Fruit fly (Drosophila melanogaster) whole organism, embryonic: ENCODE measurements around the gene CG7430.

Experiments
- Ada2b ChIP-seq: fragments of 200-800 bp; sonication (Bioruptor generic); IDR thresholded peaks from 2 replicates; pipeline ENCODE4 v1.3.6; 2022; ENCODE audit warnings: missing biosample characterization, missing genetic modification characterization
- Atf-2 ChIP-seq: fragments of 200-800 bp; sonication (Bioruptor generic); optimal IDR thresholded peaks from 2 replicates; lab custom pipeline; 2016; ENCODE audit warnings: missing biosample characterization, missing genetic modification characterization
- CG10366 ChIP-seq: fragments of 200-800 bp; sonication (Bioruptor generic); IDR thresholded peaks from 2 replicates; pipeline ENCODE4 v1.3.6; 2022; ENCODE audit warnings: missing biosample characterization, missing genetic modification characterization
- CG12104 ChIP-seq: fragments of 200-800 bp; sonication (Bioruptor generic); optimal IDR thresholded peaks from 3 replicates; lab custom pipeline; 2016; ENCODE audit warnings: missing biosample characterization, missing genetic modification characterization
- CG12219 ChIP-seq: fragments of 200-800 bp; sonication (Bioruptor generic); optimal IDR thresholded peaks from 3 replicates; lab custom pipeline; 2018; ENCODE audit warnings: missing biosample characterization, mild to moderate bottlenecking, missing genetic modification characterization
- CG12299 ChIP-seq: fragments of 200-800 bp; sonication (Bioruptor generic); optimal IDR thresholded peaks from 2 replicates; lab custom pipeline; 2018; ENCODE audit warnings: missing biosample characterization, mild to moderate bottlenecking, missing genetic modification characterization
- CG13624 ChIP-seq: fragments of 200-800 bp; sonication (Bioruptor generic); optimal IDR thresholded peaks from 2 replicates; lab custom pipeline; 2016; ENCODE audit warnings: missing biosample characterization, missing genetic modification characterization
- CG16815 ChIP-seq: fragments of 200-800 bp; sonication (Bioruptor generic); optimal IDR thresholded peaks from 3 replicates; lab custom pipeline; 2017; ENCODE audit warnings: missing biosample characterization, mild to moderate bottlenecking, missing genetic modification characterization
- CG17802 ChIP-seq: fragments of 200-800 bp; sonication (Bioruptor generic); optimal IDR thresholded peaks from 2 replicates; lab custom pipeline; 2018; ENCODE audit warnings: missing biosample characterization, mild to moderate bottlenecking, missing genetic modification characterization, moderate library complexity
- CG17912 ChIP-seq: fragments of 200-800 bp; sonication (Bioruptor generic); optimal IDR thresholded peaks from 2 replicates; lab custom pipeline; 2018; ENCODE audit warnings: missing biosample characterization, mild to moderate bottlenecking, missing genetic modification characterization
- CG1792 ChIP-seq: fragments of 200-800 bp; sonication (Bioruptor generic); optimal IDR thresholded peaks from 2 replicates; lab custom pipeline; 2016; ENCODE audit warnings: missing biosample characterization, missing genetic modification characterization
- CG18476 ChIP-seq: fragments of 200-800 bp; sonication (Bioruptor generic); optimal IDR thresholded peaks from 2 replicates; lab custom pipeline; 2016; ENCODE audit warnings: missing biosample characterization, mild to moderate bottlenecking, missing genetic modification characterization
- CG18599 ChIP-seq: fragments of 200-800 bp; sonication (Bioruptor generic); optimal IDR thresholded peaks from 3 replicates; lab custom pipeline; 2017; ENCODE audit warnings: missing biosample characterization, missing genetic modification characterization, mild to moderate bottlenecking, moderate library complexity, missing genetic modification reagents
- CG2116 ChIP-seq: fragments of 200-800 bp; sonication (Bioruptor generic); optimal IDR thresholded peaks from 3 replicates; lab custom pipeline; 2018; ENCODE audit warnings: missing biosample characterization, mild to moderate bottlenecking, missing genetic modification characterization
- CG30020 ChIP-seq: fragments of 200-800 bp; optimal IDR thresholded peaks from 2 replicates; lab custom pipeline; 2019; ENCODE audit warnings: missing biosample characterization, mild to moderate bottlenecking, missing genetic modification characterization, moderate library complexity
- CG3065 ChIP-seq: fragments of 200-800 bp; sonication (Bioruptor generic); optimal IDR thresholded peaks from 2 replicates; lab custom pipeline; 2016; ENCODE audit warnings: missing biosample characterization, missing genetic modification characterization
- CG3995 ChIP-seq: fragments of 200-800 bp; sonication (Bioruptor generic); optimal IDR thresholded peaks from 3 replicates; lab custom pipeline; 2016; ENCODE audit warnings: missing biosample characterization, missing genetic modification characterization
- CG4404 ChIP-seq: fragments of 200-800 bp; sonication (Bioruptor generic); IDR thresholded peaks from 2 replicates; pipeline ENCODE4 v1.3.6; 2022; ENCODE audit warnings: missing biosample characterization, missing genetic modification characterization
- CG9215 ChIP-seq: fragments of 200-800 bp; sonication (Bioruptor generic); IDR thresholded peaks from 2 replicates; pipeline ENCODE4 v1.3.6; 2022; ENCODE audit warnings: missing biosample characterization, missing genetic modification characterization
- D19A ChIP-seq: fragments of 200-800 bp; optimal IDR thresholded peaks from 3 replicates; lab custom pipeline; 2019; ENCODE audit warnings: missing biosample characterization, mild to moderate bottlenecking, missing genetic modification characterization, moderate library complexity
- Doc3 ChIP-seq: fragments of 200-800 bp; sonication (Bioruptor generic); IDR thresholded peaks from 3 replicates; pipeline ENCODE4 v1.3.6; 2022; ENCODE audit warnings: missing biosample characterization, missing genetic modification characterization; ENCODE audit not compliant: partially characterized antibody
- Ets65A ChIP-seq: fragments of 200-800 bp; sonication (Bioruptor generic); peaks from one replicate; lab custom pipeline; 2016; ENCODE audit warnings: missing biosample characterization, missing genetic modification characterization
- Fer2 ChIP-seq: fragments of 200-800 bp; sonication (Bioruptor generic); optimal IDR thresholded peaks from 2 replicates; lab custom pipeline; 2018; ENCODE audit warnings: missing biosample characterization, mild to moderate bottlenecking, missing genetic modification characterization, moderate library complexity
- Fer3 ChIP-seq: fragments of 200-800 bp; sonication (Bioruptor generic); optimal IDR thresholded peaks from 2 replicates; lab custom pipeline; 2018; ENCODE audit warnings: missing biosample characterization, mild to moderate bottlenecking, missing genetic modification characterization, moderate library complexity
- H2.0 ChIP-seq: fragments of 200-800 bp; sonication (Bioruptor generic); IDR thresholded peaks from 2 replicates; pipeline ENCODE4 v1.3.6; 2022; ENCODE audit warnings: missing biosample characterization, missing genetic modification characterization
- HmgZ ChIP-seq: fragments of 200-800 bp; sonication (Bioruptor generic); optimal IDR thresholded peaks from 2 replicates; lab custom pipeline; 2018; ENCODE audit warnings: missing biosample characterization, mild to moderate bottlenecking, missing genetic modification characterization
- Lhr ChIP-seq: fragments of 200-800 bp; sonication (Bioruptor generic); optimal IDR thresholded peaks from 3 replicates; lab custom pipeline; 2017; ENCODE audit warnings: mild to moderate bottlenecking, missing biosample characterization, missing genetic modification reagents, missing genetic modification characterization
- ash1 ChIP-seq: fragments of 200-800 bp; sonication (Bioruptor generic); optimal IDR thresholded peaks from 2 replicates; lab custom pipeline; 2018; ENCODE audit warnings: missing biosample characterization, mild to moderate bottlenecking, missing genetic modification characterization
- ato ChIP-seq: fragments of 200-800 bp; sonication (Bioruptor generic); IDR thresholded peaks from 2 replicates; pipeline ENCODE4 v1.3.6; 2022; ENCODE audit warnings: missing biosample characterization, missing genetic modification characterization; ENCODE audit not compliant: partially characterized antibody
- croc ChIP-seq: fragments of 200-800 bp; sonication (Bioruptor generic); conservative IDR thresholded peaks from 3 replicates; pipeline ENCODE4 v1.3.6; 2022; ENCODE audit warnings: missing biosample characterization, missing genetic modification characterization
- crp ChIP-seq, 2 experiments: fragments of 200-800 bp; sonication (Bioruptor generic); optimal IDR thresholded peaks; 2 replicates in 1 of 2; 3 replicates in 1 of 2; lab custom pipeline; 2017; ENCODE audit warnings: missing biosample characterization in 2 of 2, missing genetic modification characterization in 2 of 2, mild to moderate bottlenecking in 1 of 2, moderate library complexity in 1 of 2
- danr ChIP-seq: fragments of 200-800 bp; sonication (Bioruptor generic); IDR thresholded peaks from 2 replicates; pipeline ENCODE4 v1.3.6; 2022; ENCODE audit warnings: missing biosample characterization, missing genetic modification characterization
- dm ChIP-seq: fragments of 200-800 bp; sonication (Bioruptor generic); optimal IDR thresholded peaks from 3 replicates; lab custom pipeline; 2016; ENCODE audit warnings: missing biosample characterization, missing genetic modification characterization
- gce ChIP-seq: fragments of 200-800 bp; sonication (Bioruptor generic); IDR thresholded peaks from 3 replicates; pipeline ENCODE4 v1.3.6; 2022; ENCODE audit warnings: missing biosample characterization, missing genetic modification characterization
- gcm2 ChIP-seq: fragments of 200-800 bp; sonication (Bioruptor generic); optimal IDR thresholded peaks from 2 replicates; lab custom pipeline; 2016; ENCODE audit warnings: missing biosample characterization, missing genetic modification characterization
- gt ChIP-seq: fragments of 200-800 bp; sonication (Bioruptor generic); IDR thresholded peaks from 2 replicates; pipeline ENCODE4 v1.3.6; 2022; ENCODE audit warnings: missing biosample characterization, missing genetic modification characterization
- ham ChIP-seq: fragments of 200-800 bp; sonication (Bioruptor generic); IDR thresholded peaks from 2 replicates; pipeline ENCODE4 v1.3.6; 2022; ENCODE audit warnings: missing biosample characterization, missing genetic modification characterization
- ind ChIP-seq: fragments of 200-800 bp; sonication (Bioruptor generic); optimal IDR thresholded peaks from 3 replicates; lab custom pipeline; 2016; ENCODE audit warnings: missing biosample characterization, missing genetic modification characterization
- knrl ChIP-seq: fragments of 200-800 bp; sonication (Bioruptor generic); IDR thresholded peaks from 3 replicates; pipeline ENCODE4 v1.3.6; 2022; ENCODE audit warnings: missing biosample characterization, missing genetic modification characterization; ENCODE audit not compliant: partially characterized antibody
- lov ChIP-seq, 2 experiments: fragments of 200-800 bp in 1 of 2; fragments of >200 bp in 1 of 2; sonication (Bioruptor generic) in 1 of 2; IDR thresholded peaks in 1 of 2; optimal IDR thresholded peaks in 1 of 2; 2 replicates in 1 of 2; 3 replicates in 1 of 2; pipeline versions ENCODE4 v1.3.6 to Lab custom; 2017 to 2022; ENCODE audit warnings: missing biosample characterization in 1 of 2, missing genetic modification characterization in 1 of 2
- nmo ChIP-seq: fragments of 200-800 bp; sonication (Bioruptor generic); optimal IDR thresholded peaks from 2 replicates; lab custom pipeline; 2018; ENCODE audit warnings: missing biosample characterization, mild to moderate bottlenecking, missing genetic modification characterization, moderate library complexity
- odd ChIP-seq: fragments of 200-800 bp; sonication (Bioruptor generic); optimal IDR thresholded peaks from 2 replicates; lab custom pipeline; 2017; ENCODE audit warnings: missing biosample characterization, mild to moderate bottlenecking, missing genetic modification characterization
- prd ChIP-seq, 3 experiments: fragments of >200 bp in 2 of 3; fragments of 200-800 bp in 1 of 3; sonication (Bioruptor generic) in 1 of 3; optimal IDR thresholded peaks in 2 of 3; IDR thresholded peaks in 1 of 3; 2 replicates in 2 of 3; 3 replicates in 1 of 3; pipeline versions ENCODE4 v1.3.6 to Lab custom; 2017 to 2022; ENCODE audit warnings: missing biosample characterization in 1 of 3, missing genetic modification characterization in 1 of 3
- salm ChIP-seq: fragments of 200-800 bp; sonication (Bioruptor generic); optimal IDR thresholded peaks from 2 replicates; lab custom pipeline; 2018; ENCODE audit warnings: missing biosample characterization, mild to moderate bottlenecking, missing genetic modification characterization
- sens ChIP-seq: fragments of 200-800 bp; sonication (Bioruptor generic); peaks from one replicate; lab custom pipeline; 2016; ENCODE audit warnings: missing biosample characterization, missing genetic modification characterization
- seq ChIP-seq: fragments of 200-800 bp; sonication (Bioruptor generic); IDR thresholded peaks from 2 replicates; pipeline ENCODE4 v1.3.6; 2022; ENCODE audit warnings: missing biosample characterization, missing genetic modification characterization
- slou ChIP-seq: fragments of 200-800 bp; sonication (Bioruptor generic); optimal IDR thresholded peaks from 3 replicates; lab custom pipeline; 2016; ENCODE audit warnings: missing biosample characterization, missing genetic modification characterization
- tx ChIP-seq: fragments of 200-800 bp; sonication (Bioruptor generic); optimal IDR thresholded peaks from 2 replicates; lab custom pipeline; 2016; ENCODE audit warnings: missing biosample characterization, missing genetic modification characterization
- unpg ChIP-seq: fragments of 200-800 bp; sonication (Bioruptor generic); optimal IDR thresholded peaks from 3 replicates; lab custom pipeline; 2018; ENCODE audit warnings: missing biosample characterization, mild to moderate bottlenecking, missing genetic modification characterization, moderate library complexity
- wdn ChIP-seq: fragments of 200-800 bp; sonication (Bioruptor generic); IDR thresholded peaks from 2 replicates; pipeline ENCODE4 v1.3.6; 2022; ENCODE audit warnings: missing biosample characterization, missing genetic modification characterization
- zf30C ChIP-seq: fragments of 200-800 bp; sonication (Bioruptor generic); optimal IDR thresholded peaks from 3 replicates; lab custom pipeline; 2018; ENCODE audit warnings: missing biosample characterization, mild to moderate bottlenecking, missing genetic modification characterization

CG7430 gene

dm6 chr3L:17846982-17847355, 253 bp downstream of the CG7430 start (continued):
- TF ChIP-seq Doc3 (GFP tag; lab: Robert Waterston, UW) (peak; percentile 62; the same call in 2 of the 3 replicates), CG1792 (GFP tag; lab: Kevin White, UChicago) (no peak), croc (GFP tag; lab: Robert Waterston, UW) (no peak), zf30C (GFP tag; lab: Kevin White, UChicago) (no peak), CG4404 (no peak), Ets65A (no peak), H2.0 (no peak), crp (GFP tag; optimal IDR thresholded peaks at IDR 0.05; lab: Kevin White, UChicago) (peak in 1 of 2 experiments; percentile 25), prd (optimal IDR thresholded peaks at IDR 0.05; lab: Kevin White, UChicago) (no peak), prd (GFP tag; IDR thresholded peaks at IDR 0.05; lab: Robert Waterston, UW) (no peak), CG3065 (GFP tag; lab: Kevin White, UChicago) (no peak), CG10366 (GFP tag; lab: Robert Waterston, UW) (no peak), CG17802 (no peak), CG12219 (GFP tag; lab: Kevin White, UChicago) (no peak), D19A (tag; lab: Kevin White, UChicago) (no peak), ham (GFP tag; lab: Robert Waterston, UW) (no peak), knrl (GFP tag; lab: Robert Waterston, UW) (peak; percentile 61; the same call in 2 of the 3 replicates), seq (GFP tag; lab: Robert Waterston, UW) (no peak), CG12104 (GFP tag; lab: Kevin White, UChicago) (no peak), unpg (GFP tag; lab: Kevin White, UChicago) (no peak), danr (GFP tag; lab: Robert Waterston, UW) (no peak), CG9215 (no peak; the same call in 1 of the 2 replicates), Fer3 (tag; lab: Kevin White, UChicago) (no peak), wdn (GFP tag; lab: Robert Waterston, UW) (0 out of 2 replicates have a peak, but pooled peaks have one; percentile 8), HmgZ (tag; lab: Kevin White, UChicago) (peak; percentile 15), ash1 (GFP tag; lab: Kevin White, UChicago) (no peak), slou (GFP tag; lab: Kevin White, UChicago) (no peak), gce (GFP tag; lab: Robert Waterston, UW) (no peak), CG18599 (GFP tag; lab: Kevin White, UChicago) (no peak), odd (GFP tag; lab: Kevin White, UChicago) (no peak), CG17912 (no peak), Ada2b (GFP tag; lab: Robert Waterston, UW) (no peak), ind (GFP tag; lab: Kevin White, UChicago) (no peak), CG2116 (GFP tag; lab: Kevin White, UChicago) (no peak), CG12299 (tag; lab: Kevin White, UChicago) (no peak), CG16815 (GFP tag; lab: Kevin White, UChicago) (no peak), CG13624 (GFP tag; lab: Kevin White, UChicago) (no peak), ato (GFP tag; lab: Robert Waterston, UW) (peak; percentile 71), Atf-2 (no peak), sens (peak; percentile 76), salm (tag; lab: Kevin White, UChicago) (no peak), gt (GFP tag; lab: Robert Waterston, UW) (no peak), dm (no peak), tx (GFP tag; lab: Kevin White, UChicago) (no peak), CG30020 (tag; lab: Kevin White, UChicago) (no peak), lov (optimal IDR thresholded peaks at IDR 0.05; lab: Kevin White, UChicago) (no peak), lov (GFP tag; IDR thresholded peaks at IDR 0.05; lab: Robert Waterston, UW) (no peak), nmo (GFP tag; lab: Kevin White, UChicago) (no peak), CG3995 (GFP tag; lab: Kevin White, UChicago) (no peak), Lhr (GFP tag; lab: Kevin White, UChicago) (no peak), Fer2 (tag; lab: Kevin White, UChicago) (no peak), gcm2 (no peak), CG18476 (GFP tag; lab: Kevin White, UChicago) (no peak)
